Fruit fly (Drosophila melanogaster) whole organism, embryonic: ENCODE data around the gene CG13801.
A peak's percentile ranks its signal among the peaks of the same experiment; 100 is the strongest.

ENCODE experiments used
- Atf-2 ChIP-seq: fragments of 200-800 bp; sonication (Bioruptor generic); optimal IDR thresholded peaks from 2 replicates; lab custom pipeline; 2016; ENCODE audit warnings: missing biosample characterization, missing genetic modification characterization
- Atf6 ChIP-seq: fragments of 200-800 bp; sonication (Bioruptor generic); IDR thresholded peaks from 2 replicates; pipeline ENCODE4 v1.3.6; 2022; ENCODE audit warnings: missing biosample characterization, missing genetic modification characterization
- Bgb ChIP-seq: fragments of 200-800 bp; sonication (Bioruptor generic); IDR thresholded peaks from 2 replicates; pipeline ENCODE4 v1.3.6; 2022; ENCODE audit warnings: missing biosample characterization, missing genetic modification characterization; ENCODE audit not compliant: partially characterized antibody
- CG10274 ChIP-seq: fragments of 200-800 bp; sonication (Bioruptor generic); optimal IDR thresholded peaks from 3 replicates; lab custom pipeline; 2017; ENCODE audit warnings: missing biosample characterization, mild to moderate bottlenecking, missing genetic modification characterization
- CG11398 ChIP-seq: fragments of 200-800 bp; sonication (Bioruptor generic); optimal IDR thresholded peaks from 2 replicates; lab custom pipeline; 2016; ENCODE audit warnings: missing biosample characterization, missing genetic modification characterization
- CG11456 ChIP-seq: fragments of 200-800 bp; sonication (Bioruptor generic); IDR thresholded peaks from 3 replicates; pipeline ENCODE4 v1.3.6; 2022; ENCODE audit warnings: missing biosample characterization, missing genetic modification characterization
- CG12942 ChIP-seq: fragments of 200-800 bp; sonication (Bioruptor generic); optimal IDR thresholded peaks from 3 replicates; lab custom pipeline; 2016; ENCODE audit warnings: missing biosample characterization, missing genetic modification characterization
- CG17361 ChIP-seq: fragments of 200-800 bp; sonication (Bioruptor generic); IDR thresholded peaks from 3 replicates; pipeline ENCODE4 v1.3.6; 2022; ENCODE audit warnings: missing biosample characterization, missing genetic modification characterization
- CG17612 ChIP-seq: fragments of 200-800 bp; sonication (Bioruptor generic); IDR thresholded peaks from 2 replicates; pipeline ENCODE4 v1.3.6; 2022; ENCODE audit warnings: missing biosample characterization, missing genetic modification characterization
- CG1792 ChIP-seq: fragments of 200-800 bp; sonication (Bioruptor generic); optimal IDR thresholded peaks from 2 replicates; lab custom pipeline; 2016; ENCODE audit warnings: missing biosample characterization, missing genetic modification characterization
- CG2120 ChIP-seq: fragments of 200-800 bp; sonication (Bioruptor generic); optimal IDR thresholded peaks from 3 replicates; lab custom pipeline; 2016; ENCODE audit warnings: missing biosample characterization, missing genetic modification characterization
- CG2678 ChIP-seq: fragments of 200-800 bp; sonication (Bioruptor generic); optimal IDR thresholded peaks from 3 replicates; lab custom pipeline; 2019; ENCODE audit warnings: missing biosample characterization, mild to moderate bottlenecking, missing genetic modification characterization, moderate library complexity
- CG3726 ChIP-seq: fragments of 200-800 bp; sonication (Bioruptor generic); IDR thresholded peaks from 3 replicates; pipeline ENCODE4, ENCODE4 v1.3.6; 2022; ENCODE audit warnings: missing biosample characterization, missing genetic modification characterization
- CG43689 ChIP-seq: fragments of 200-800 bp; sonication (Bioruptor generic); IDR thresholded peaks from 2 replicates; pipeline ENCODE4 v1.3.6; 2022; ENCODE audit warnings: missing biosample characterization, missing genetic modification characterization
- CG4820 ChIP-seq: fragments of 200-800 bp; sonication (Bioruptor generic); optimal IDR thresholded peaks from 3 replicates; lab custom pipeline; 2016; ENCODE audit warnings: missing biosample characterization, missing genetic modification characterization
- CG5180 ChIP-seq: fragments of 200-800 bp; sonication (Bioruptor generic); optimal IDR thresholded peaks from 3 replicates; lab custom pipeline; 2017; ENCODE audit warnings: missing biosample characterization, missing genetic modification characterization, mild to moderate bottlenecking, moderate library complexity, missing genetic modification reagents
- CG8924 ChIP-seq: fragments of 200-800 bp; optimal IDR thresholded peaks from 3 replicates; lab custom pipeline; 2019; ENCODE audit warnings: missing biosample characterization, mild to moderate bottlenecking, missing genetic modification characterization, moderate library complexity
- CG9876 ChIP-seq: fragments of 200-800 bp; sonication (Bioruptor generic); optimal IDR thresholded peaks from 2 replicates; lab custom pipeline; 2016; ENCODE audit warnings: missing biosample characterization, missing genetic modification characterization
- Doc2 ChIP-seq: fragments of 200-800 bp; sonication (Bioruptor generic); IDR thresholded peaks from 2 replicates; pipeline ENCODE4 v1.3.6; 2022; ENCODE audit warnings: missing biosample characterization, missing genetic modification characterization
- Ets97D ChIP-seq: fragments of 200-800 bp; sonication (Bioruptor generic); optimal IDR thresholded peaks from 3 replicates; lab custom pipeline; 2016; ENCODE audit warnings: missing biosample characterization, missing genetic modification characterization
- Fer1 ChIP-seq: fragments of 200-800 bp; sonication (Bioruptor generic); optimal IDR thresholded peaks from 2 replicates; lab custom pipeline; 2017; ENCODE audit warnings: missing biosample characterization, mild to moderate bottlenecking, missing genetic modification characterization
- HLH4C ChIP-seq: fragments of 200-800 bp; sonication (Bioruptor generic); IDR thresholded peaks from 3 replicates; pipeline ENCODE4 v1.3.6; 2022; ENCODE audit warnings: missing biosample characterization, missing genetic modification characterization; ENCODE audit not compliant: partially characterized antibody
- HmgD ChIP-seq: fragments of 200-800 bp; sonication (Bioruptor generic); optimal IDR thresholded peaks from 3 replicates; lab custom pipeline; 2016; ENCODE audit warnings: missing biosample characterization, missing genetic modification characterization
- Hmx ChIP-seq: fragments of 200-800 bp; sonication (Bioruptor generic); optimal IDR thresholded peaks from 2 replicates; lab custom pipeline; 2016; ENCODE audit warnings: missing biosample characterization, missing genetic modification characterization
- Jarid2 ChIP-seq: fragments of 200-800 bp; sonication (Bioruptor generic); optimal IDR thresholded peaks from 3 replicates; lab custom pipeline; 2017; ENCODE audit warnings: mild to moderate bottlenecking, missing biosample characterization, missing genetic modification reagents, missing genetic modification characterization
- Nf-YA ChIP-seq: fragments of 200-800 bp; sonication (Bioruptor generic); IDR thresholded peaks from 2 replicates; pipeline ENCODE4 v1.3.6; 2022; ENCODE audit warnings: missing biosample characterization, missing genetic modification characterization
- Pdp1 ChIP-seq, 2 experiments: fragments of 200-800 bp; sonication (Bioruptor generic); optimal IDR thresholded peaks; 3 replicates each; lab custom pipeline; 2016; ENCODE audit warnings: missing biosample characterization in 2 of 2, missing genetic modification characterization in 2 of 2, mild to moderate bottlenecking in 1 of 2, moderate library complexity in 1 of 2
- Ravus ChIP-seq: fragments of 200-800 bp; sonication (Bioruptor generic); IDR thresholded peaks from 2 replicates; pipeline ENCODE4 v1.3.6; 2022; ENCODE audit warnings: missing biosample characterization, missing genetic modification characterization
- Rfx ChIP-seq: fragments of 200-800 bp; sonication (Bioruptor generic); IDR thresholded peaks from 2 replicates; pipeline ENCODE4 v1.3.6; 2022; ENCODE audit warnings: missing biosample characterization, missing genetic modification characterization
- Six4 ChIP-seq: fragments of 200-800 bp; sonication (Bioruptor generic); optimal IDR thresholded peaks from 2 replicates; lab custom pipeline; 2016; ENCODE audit warnings: missing biosample characterization, missing genetic modification characterization
- Tbp ChIP-seq: fragments of >200 bp; optimal IDR thresholded peaks from 2 replicates; lab custom pipeline; 2018; ENCODE audit warnings: missing biosample characterization, missing genetic modification characterization
- Trl ChIP-seq, 3 experiments: fragments of >200 bp in 2 of 3; fragments of 200-800 bp in 1 of 3; sonication (Bioruptor generic) in 1 of 3; optimal IDR thresholded peaks; 2 replicates in 1 of 3; 3 replicates in 2 of 3; lab custom pipeline; 2016 to 2017; ENCODE audit warnings: missing biosample characterization in 1 of 3, missing genetic modification characterization in 1 of 3
- cas ChIP-seq: fragments of 200-800 bp; sonication (Bioruptor generic); IDR thresholded peaks from 2 replicates; pipeline ENCODE4 v1.3.6; 2022; ENCODE audit warnings: missing biosample characterization, missing genetic modification characterization
- corto ChIP-seq: fragments of 200-800 bp; sonication (Bioruptor generic); optimal IDR thresholded peaks from 2 replicates; lab custom pipeline; 2016; ENCODE audit warnings: missing biosample characterization, mild to moderate bottlenecking, missing genetic modification characterization, moderate library complexity
- ems ChIP-seq: fragments of 200-800 bp; sonication (Bioruptor generic); optimal IDR thresholded peaks from 3 replicates; lab custom pipeline; 2016; ENCODE audit warnings: missing biosample characterization, missing genetic modification characterization
- ewg ChIP-seq: fragments of 200-800 bp; sonication (Bioruptor generic); optimal IDR thresholded peaks from 3 replicates; lab custom pipeline; 2017; ENCODE audit warnings: mild to moderate bottlenecking, missing biosample characterization, missing genetic modification reagents, missing genetic modification characterization
- fd102C ChIP-seq: fragments of 200-800 bp; sonication (Bioruptor generic); optimal IDR thresholded peaks from 2 replicates; lab custom pipeline; 2018; ENCODE audit warnings: missing biosample characterization, mild to moderate bottlenecking, missing genetic modification characterization, moderate library complexity
- kay ChIP-seq: fragments of 200-800 bp; sonication (Bioruptor generic); optimal IDR thresholded peaks from 2 replicates; lab custom pipeline; 2016; ENCODE audit warnings: missing biosample characterization, missing genetic modification characterization
- klu ChIP-seq: fragments of 200-800 bp; sonication (Bioruptor generic); IDR thresholded peaks from 2 replicates; pipeline ENCODE4 v1.3.6; 2022; ENCODE audit warnings: missing biosample characterization, missing genetic modification characterization
- maf-S ChIP-seq: fragments of 200-800 bp; sonication (Bioruptor generic); optimal IDR thresholded peaks from 2 replicates; lab custom pipeline; 2016; ENCODE audit warnings: missing biosample characterization, missing genetic modification characterization
- nom ChIP-seq: fragments of 200-800 bp; sonication (Bioruptor generic); optimal IDR thresholded peaks from 2 replicates; lab custom pipeline; 2017; ENCODE audit warnings: missing biosample characterization, missing genetic modification characterization, mild to moderate bottlenecking, moderate library complexity, missing genetic modification reagents
- pzg ChIP-seq: fragments of 200-800 bp; sonication (Bioruptor generic); optimal IDR thresholded peaks from 3 replicates; lab custom pipeline; 2018; ENCODE audit warnings: missing biosample characterization, mild to moderate bottlenecking, missing genetic modification characterization, moderate library complexity
- scrt ChIP-seq: fragments of 200-800 bp; sonication (Bioruptor generic); optimal IDR thresholded peaks from 2 replicates; lab custom pipeline; 2018; ENCODE audit warnings: missing biosample characterization, mild to moderate bottlenecking, missing genetic modification characterization, moderate library complexity
- tgo ChIP-seq: fragments of 200-800 bp; sonication (Bioruptor generic); IDR thresholded peaks from 3 replicates; pipeline ENCODE4 v1.3.6; 2022; ENCODE audit warnings: missing biosample characterization, missing genetic modification characterization
- tll ChIP-seq, 2 experiments: fragments of 200-800 bp in 1 of 2; fragments of >200 bp in 1 of 2; sonication (Bioruptor generic) in 1 of 2; optimal IDR thresholded peaks; 2 replicates each; lab custom pipeline; 2017 to 2019; ENCODE audit warnings: missing biosample characterization in 2 of 2, missing genetic modification characterization in 2 of 2, mild to moderate bottlenecking in 1 of 2, moderate library complexity in 1 of 2
- trem ChIP-seq: fragments of 200-800 bp; optimal IDR thresholded peaks from 3 replicates; lab custom pipeline; 2019; ENCODE audit warnings: missing biosample characterization, mild to moderate bottlenecking, missing genetic modification characterization, moderate library complexity
- tup ChIP-seq: fragments of 200-800 bp; sonication (Bioruptor generic); optimal IDR thresholded peaks from 2 replicates; lab custom pipeline; 2016; ENCODE audit warnings: missing biosample characterization, mild to moderate bottlenecking, missing genetic modification characterization, moderate library complexity
- unpg ChIP-seq: fragments of 200-800 bp; sonication (Bioruptor generic); optimal IDR thresholded peaks from 3 replicates; lab custom pipeline; 2018; ENCODE audit warnings: missing biosample characterization, mild to moderate bottlenecking, missing genetic modification characterization, moderate library complexity
- zen2 ChIP-seq: fragments of 200-800 bp; sonication (Bioruptor generic); IDR thresholded peaks from 3 replicates; pipeline ENCODE4 v1.3.6; 2022; ENCODE audit warnings: missing biosample characterization, missing genetic modification characterization; ENCODE audit not compliant: partially characterized antibody

Gene CG13801

dm6 chr3L:2373421-2374043 is 13.2 kb downstream of the CG13801 start, which contains the start of the genes mRpL23 and CG9004 (continued):
- TF ChIP-seq pzg (peak; percentile 76), CG3726 (GFP tag; lab: Robert Waterston, UW) (peak; percentile 99), CG9876 (GFP tag; lab: Kevin White, UChicago) (peak; percentile 96), kay (GFP tag; lab: Kevin White, UChicago) (peak; percentile 99), ewg (GFP tag; lab: Kevin White, UChicago) (peak; percentile 98), Trl (optimal IDR thresholded peaks at IDR 0.05; lab: Kevin White, UChicago) (no peak), Trl (GFP tag; optimal IDR thresholded peaks at IDR 0.05; lab: Kevin White, UChicago) (peak; percentile 99), Atf-2 (GFP tag; lab: Kevin White, UChicago) (peak; percentile 98), tgo (GFP tag; lab: Robert Waterston, UW) (peak; percentile 100), CG17361 (peak; percentile 99), Doc2 (GFP tag; lab: Robert Waterston, UW) (peak; percentile 99), Bgb (GFP tag; lab: Robert Waterston, UW) (0 out of 2 replicates have a peak, but pooled peaks have one; percentile 30), maf-S (GFP tag; lab: Kevin White, UChicago) (peak; percentile 98), CG11398 (GFP tag; lab: Kevin White, UChicago) (peak; percentile 96), nom (GFP tag; lab: Kevin White, UChicago) (peak; percentile 94), klu (GFP tag; lab: Robert Waterston, UW) (peak; percentile 99), tll (GFP tag; optimal IDR thresholded peaks at IDR 0.05; lab: Kevin White, UChicago) (peak in 1 of 2 experiments; percentile 83), CG4820 (GFP tag; lab: Kevin White, UChicago) (peak; percentile 99), CG11456 (GFP tag; lab: Robert Waterston, UW) (peak; percentile 100), CG2678 (peak; percentile 99), Jarid2 (peak; percentile 89), tup (GFP tag; lab: Kevin White, UChicago) (peak; percentile 98), CG1792 (peak; percentile 97), Six4 (GFP tag; lab: Kevin White, UChicago) (peak; percentile 99), HLH4C (GFP tag; lab: Robert Waterston, UW) (no peak), unpg (GFP tag; lab: Kevin White, UChicago) (peak; percentile 99), Hmx (GFP tag; lab: Kevin White, UChicago) (peak; percentile 97), ems (GFP tag; lab: Kevin White, UChicago) (peak; percentile 99), Ravus (GFP tag; lab: Robert Waterston, UW) (peak; percentile 99), Fer1 (peak; percentile 98), CG43689 (GFP tag; lab: Robert Waterston, UW) (peak; percentile 99), CG5180 (peak; percentile 90), fd102C (peak; percentile 83), trem (tag; lab: Kevin White, UChicago) (peak; percentile 96), Ets97D (GFP tag; lab: Kevin White, UChicago) (peak; percentile 97), CG10274 (peak; percentile 91), CG17612 (peak; percentile 99), Rfx (GFP tag; lab: Robert Waterston, UW) (peak; percentile 100), Pdp1 (GFP tag; optimal IDR thresholded peaks at IDR 0.05; lab: Kevin White, UChicago) (peak; percentile 98 to 99), CG2120 (GFP tag; lab: Kevin White, UChicago) (peak; percentile 100), cas (GFP tag; lab: Robert Waterston, UW) (peak; percentile 99), zen2 (GFP tag; lab: Robert Waterston, UW) (no peak), CG8924 (tag; lab: Kevin White, UChicago) (peak; percentile 99), HmgD (GFP tag; lab: Kevin White, UChicago) (peak; percentile 93), Atf6 (GFP tag; lab: Robert Waterston, UW) (peak; percentile 99), Tbp (no peak), corto (GFP tag; lab: Kevin White, UChicago) (peak; percentile 95), CG12942 (GFP tag; lab: Kevin White, UChicago) (peak; percentile 99), Nf-YA (peak; percentile 98), scrt (GFP tag; lab: Kevin White, UChicago) (peak; percentile 94)
